Fruit fly (Drosophila melanogaster) Kc167 (cell line): ENCODE measurements around the gene Rtnl1.

Source experiments
- h ChIP-seq: fragments of >200 bp; optimal IDR thresholded peaks from 3 replicates; lab custom pipeline; 2018; ENCODE audit warnings: missing external identifiers
- ttk ChIP-seq: sonication (Bioruptor generic); optimal IDR thresholded peaks from 2 replicates; lab custom pipeline; 2017; ENCODE audit warnings: missing external identifiers

- TF ChIP-seq ttk (lab: Kevin White, UChicago) (no peak), h (lab: Kevin White, UChicago) (no peak)
Observed at dm6 chr2L:5002711-5003402, 6.7 kb downstream of the Rtnl1 start.
